Worm (Caenorhabditis elegans) whole organism, L4 larva: ENCODE measurements around the gene chw-1.

Experiments used
- Y105C5A.15 ChIP-seq: fragments of 200-800 bp; sonication (Bioruptor generic); IDR thresholded peaks from 2 replicates; pipeline ENCODE4 v1.3.6; 2022; ENCODE audit warnings: missing genetic modification characterization, missing compliant biosample characterization
- Y5F2A.4 ChIP-seq: fragments of 200-800 bp; sonication (Bioruptor generic); optimal IDR thresholded peaks from 2 replicates; lab custom pipeline; 2018; ENCODE audit warnings: mild to moderate bottlenecking, missing genetic modification characterization, missing compliant biosample characterization
- aha-1 ChIP-seq: fragments of 150-350 bp; peaks from one replicate; lab custom pipeline; 2014; ENCODE audit warnings: missing biosample characterization, missing genetic modification characterization
- aly-2 ChIP-seq: sonication (generic microtip); optimal IDR thresholded peaks from 2 replicates; lab custom pipeline; 2018; ENCODE audit warnings: missing biosample characterization, missing genetic modification characterization
- ama-1 ChIP-seq: fragments of 150-350 bp; optimal IDR thresholded peaks from 2 replicates; lab custom pipeline; 2014; ENCODE audit warnings: inconsistent platforms, mixed read lengths
- ceh-28 ChIP-seq: fragments of 150-350 bp; optimal IDR thresholded peaks from 2 replicates; lab custom pipeline; 2014; ENCODE audit warnings: missing biosample characterization, missing genetic modification reagents, missing genetic modification characterization
- ceh-62 ChIP-seq: sonication (generic microtip); optimal IDR thresholded peaks from 2 replicates; lab custom pipeline; 2017; ENCODE audit warnings: missing biosample characterization, missing genetic modification characterization
- ces-1 ChIP-seq: fragments of 150-350 bp; sonication (generic microtip); optimal IDR thresholded peaks from 4 replicates; lab custom pipeline; 2014; ENCODE audit warnings: missing biosample characterization, missing genetic modification reagents, missing genetic modification characterization
- cey-2 ChIP-seq: sonication (generic microtip); optimal IDR thresholded peaks from 3 replicates; lab custom pipeline; 2017; ENCODE audit warnings: missing genetic modification characterization, mild to moderate bottlenecking, missing compliant biosample characterization, antibody characterized with exemption, borderline replicate concordance; ENCODE audit not compliant: insufficient read depth
- ctbp-1 ChIP-seq: fragments of 200-800 bp; sonication (Bioruptor generic); IDR thresholded peaks from 2 replicates; pipeline ENCODE4 v1.3.6; 2022; ENCODE audit warnings: missing genetic modification reagents, missing genetic modification characterization, missing compliant biosample characterization
- daf-12 ChIP-seq: fragments of 150-350 bp; optimal IDR thresholded peaks from 2 replicates; lab custom pipeline; 2014; ENCODE audit warnings: missing biosample characterization, missing genetic modification reagents, missing genetic modification characterization
- daf-19 ChIP-seq: fragments of 200-800 bp; sonication (Bioruptor generic); conservative IDR thresholded peaks from 2 replicates; pipeline ENCODE4 v1.3.6; 2022; ENCODE audit warnings: missing genetic modification characterization, missing compliant biosample characterization
- dmd-6 ChIP-seq: fragments of 200-800 bp; sonication (Bioruptor generic); IDR thresholded peaks from 2 replicates; pipeline ENCODE4 v1.3.6; 2022; ENCODE audit warnings: missing genetic modification reagents, missing genetic modification characterization, missing compliant biosample characterization
- dmd-8 ChIP-seq: fragments of 200-800 bp; sonication (Bioruptor generic); IDR thresholded peaks from 2 replicates; pipeline ENCODE4 v1.3.6; 2022; ENCODE audit warnings: missing genetic modification characterization, missing compliant biosample characterization
- egl-43 ChIP-seq: fragments of 200-800 bp; sonication (Bioruptor generic); IDR thresholded peaks from 2 replicates; pipeline ENCODE4 v1.3.6; 2022; ENCODE audit warnings: missing genetic modification reagents, missing genetic modification characterization, missing compliant biosample characterization
- fos-1 ChIP-seq: fragments of 150-350 bp; optimal IDR thresholded peaks from 2 replicates; lab custom pipeline; 2014; ENCODE audit warnings: missing biosample characterization, missing genetic modification characterization
- hif-1 ChIP-seq, 2 experiments: sonication (generic microtip); optimal IDR thresholded peaks; 2 replicates each; lab custom pipeline; 2016 to 2017; ENCODE audit warnings: missing compliant biosample characterization in 2 of 2, missing genetic modification characterization in 2 of 2, missing genetic modification reagents in 2 of 2, missing genotype in 2 of 2, mild to moderate bottlenecking in 1 of 2
- hlh-30 ChIP-seq: sonication (generic microtip); optimal IDR thresholded peaks from 2 replicates; lab custom pipeline; 2017; ENCODE audit warnings: antibody characterized with exemption, mild to moderate bottlenecking, missing genetic modification characterization, missing compliant biosample characterization; ENCODE audit not compliant: insufficient read depth
- lin-1 ChIP-seq: fragments of 200-800 bp; sonication (Bioruptor generic); IDR thresholded peaks from 2 replicates; pipeline ENCODE4 v1.3.6; 2022; ENCODE audit warnings: missing genetic modification reagents, missing genetic modification characterization, missing compliant biosample characterization
- lin-38 ChIP-seq: fragments of 200-800 bp; sonication (Bioruptor generic); IDR thresholded peaks from 2 replicates; pipeline ENCODE4 v1.3.6; 2022; ENCODE audit warnings: missing genetic modification reagents, missing genetic modification characterization, missing compliant biosample characterization
- lin-39 ChIP-seq: fragments of 150-350 bp; optimal IDR thresholded peaks from 2 replicates; lab custom pipeline; 2014; ENCODE audit warnings: missing biosample characterization, missing genetic modification reagents, missing genetic modification characterization
- lir-3 ChIP-seq: sonication (generic microtip); optimal IDR thresholded peaks from 2 replicates; lab custom pipeline; 2016; ENCODE audit warnings: mild to moderate bottlenecking, missing genetic modification characterization, missing compliant biosample characterization
- lsy-2 ChIP-seq, 2 experiments: fragments of 150-350 bp in 1 of 2; sonication (generic microtip) in 1 of 2; optimal IDR thresholded peaks; 2 replicates each; lab custom pipeline; 2014 to 2017; ENCODE audit warnings: missing biosample characterization in 2 of 2, missing genetic modification characterization in 2 of 2
- madf-5 ChIP-seq, 2 experiments: fragments of 200-800 bp; sonication (Bioruptor generic); IDR thresholded peaks; 2 replicates each; pipeline ENCODE4 v1.3.6; 2022; ENCODE audit warnings: missing compliant biosample characterization in 2 of 2, missing genetic modification characterization in 2 of 2
- madf-9 ChIP-seq: fragments of 200-800 bp; sonication (Bioruptor generic); conservative IDR thresholded peaks from 2 replicates; pipeline ENCODE4 v1.3.6; 2022; ENCODE audit warnings: missing genetic modification reagents, missing genetic modification characterization, missing compliant biosample characterization
- mdl-1 ChIP-seq, 2 experiments: fragments of 150-350 bp in 1 of 2; sonication (generic microtip) in 1 of 2; optimal IDR thresholded peaks; 2 replicates each; lab custom pipeline; 2014 to 2017; ENCODE audit warnings: missing biosample characterization in 2 of 2, missing genetic modification characterization in 2 of 2
- mep-1 ChIP-seq: fragments of 150-350 bp; sonication (generic microtip); optimal IDR thresholded peaks from 3 replicates; lab custom pipeline; 2014; ENCODE audit warnings: missing biosample characterization, missing genetic modification characterization
- nhr-102 ChIP-seq: sonication (generic microtip); optimal IDR thresholded peaks from 2 replicates; lab custom pipeline; 2016; ENCODE audit warnings: mild to moderate bottlenecking, missing genetic modification characterization, moderate library complexity, missing compliant biosample characterization
- nhr-11 ChIP-seq: fragments of 150-350 bp; optimal IDR thresholded peaks from 2 replicates; lab custom pipeline; 2014; ENCODE audit warnings: missing biosample characterization, missing genetic modification characterization
- nhr-111 ChIP-seq: fragments of 200-800 bp; sonication (Bioruptor generic); optimal IDR thresholded peaks from 2 replicates; lab custom pipeline; 2018; ENCODE audit warnings: mild to moderate bottlenecking, missing genetic modification characterization, missing compliant biosample characterization
- nhr-237 ChIP-seq: sonication (generic microtip); optimal IDR thresholded peaks from 2 replicates; lab custom pipeline; 2017; ENCODE audit warnings: missing biosample characterization, missing genetic modification characterization
- nhr-42 ChIP-seq: fragments of 200-800 bp; sonication (Bioruptor generic); IDR thresholded peaks from 2 replicates; pipeline ENCODE4 v1.3.6; 2022; ENCODE audit warnings: missing genetic modification characterization, missing compliant biosample characterization
- nhr-77 ChIP-seq: fragments of 150-350 bp; optimal IDR thresholded peaks from 2 replicates; lab custom pipeline; 2014; ENCODE audit warnings: missing biosample characterization, missing genetic modification characterization
- pha-4 ChIP-seq, 2 experiments: fragments of 150-350 bp in 1 of 2; fragments of 200-800 bp in 1 of 2; sonication (Bioruptor generic) in 1 of 2; IDR thresholded peaks in 1 of 2; optimal IDR thresholded peaks in 1 of 2; 2 replicates each; pipeline versions ENCODE4 v1.3.6 to Lab custom; 2014 to 2022; ENCODE audit warnings: missing genetic modification characterization in 2 of 2, missing genetic modification reagents in 2 of 2, missing biosample characterization in 1 of 2, missing compliant biosample characterization in 1 of 2
- php-3 ChIP-seq: fragments of 200-800 bp; sonication (Bioruptor generic); IDR thresholded peaks from 2 replicates; pipeline ENCODE4 v1.3.6; 2022; ENCODE audit warnings: missing genetic modification reagents, missing genetic modification characterization, missing compliant biosample characterization
- rbr-2 ChIP-seq: sonication (generic microtip); optimal IDR thresholded peaks from 2 replicates; lab custom pipeline; 2016; ENCODE audit warnings: missing genotype, missing genetic modification characterization, missing compliant biosample characterization
- saeg-2 ChIP-seq: fragments of 200-800 bp; sonication (Bioruptor generic); IDR thresholded peaks from 2 replicates; pipeline ENCODE4 v1.3.6; 2022; ENCODE audit warnings: missing genetic modification reagents, missing genetic modification characterization, missing compliant biosample characterization
- sdz-12 ChIP-seq: fragments of 200-800 bp; sonication (Bioruptor generic); optimal IDR thresholded peaks from 2 replicates; lab custom pipeline; 2018; ENCODE audit warnings: mild to moderate bottlenecking, missing genetic modification characterization, missing compliant biosample characterization
- skn-1 ChIP-seq: fragments of 150-350 bp; optimal IDR thresholded peaks from 2 replicates; lab custom pipeline; 2014; ENCODE audit warnings: missing biosample characterization, missing genetic modification characterization
- snpc-1.2 ChIP-seq: fragments of 200-800 bp; sonication (Bioruptor generic); IDR thresholded peaks from 2 replicates; pipeline ENCODE4 v1.3.6; 2022; ENCODE audit warnings: missing genetic modification reagents, missing genetic modification characterization, missing compliant biosample characterization
- spr-3 ChIP-seq: fragments of 200-800 bp; sonication (Bioruptor generic); optimal IDR thresholded peaks from 2 replicates; lab custom pipeline; 2018; ENCODE audit warnings: mild to moderate bottlenecking, missing genetic modification characterization, missing compliant biosample characterization
- tag-97 ChIP-seq: fragments of 200-800 bp; sonication (Bioruptor generic); IDR thresholded peaks from 2 replicates; pipeline ENCODE4 v1.3.6; 2022; ENCODE audit warnings: missing genetic modification characterization, missing compliant biosample characterization
- tra-1 ChIP-seq: fragments of 200-800 bp; sonication (Bioruptor generic); IDR thresholded peaks from 2 replicates; pipeline ENCODE4 v1.3.6; 2022; ENCODE audit warnings: missing genetic modification reagents, missing genetic modification characterization, missing compliant biosample characterization
- unc-130 ChIP-seq: sonication (generic microtip); optimal IDR thresholded peaks from 2 replicates; lab custom pipeline; 2016; ENCODE audit warnings: missing genetic modification reagents, missing genetic modification characterization, missing compliant biosample characterization
- unc-62 ChIP-seq, 3 experiments: fragments of 150-350 bp in 1 of 3; sonication (generic microtip); optimal IDR thresholded peaks in 2 of 3; peaks in 1 of 3; 1 replicate in 1 of 3; 2 replicates in 2 of 3; lab custom pipeline; 2014 to 2017; ENCODE audit warnings: missing biosample characterization in 3 of 3, missing genetic modification characterization in 3 of 3, missing genetic modification reagents in 3 of 3, missing genotype in 1 of 3
- vab-7 ChIP-seq: fragments of 200-800 bp; sonication (Bioruptor generic); IDR thresholded peaks from 2 replicates; pipeline ENCODE4 v1.3.6; 2022; ENCODE audit warnings: missing genetic modification reagents, missing genetic modification characterization, missing compliant biosample characterization
- zip-2 ChIP-seq: fragments of 150-350 bp; optimal IDR thresholded peaks from 2 replicates; lab custom pipeline; 2014; ENCODE audit warnings: missing biosample characterization, missing genetic modification characterization

Gene chw-1

DNA sequence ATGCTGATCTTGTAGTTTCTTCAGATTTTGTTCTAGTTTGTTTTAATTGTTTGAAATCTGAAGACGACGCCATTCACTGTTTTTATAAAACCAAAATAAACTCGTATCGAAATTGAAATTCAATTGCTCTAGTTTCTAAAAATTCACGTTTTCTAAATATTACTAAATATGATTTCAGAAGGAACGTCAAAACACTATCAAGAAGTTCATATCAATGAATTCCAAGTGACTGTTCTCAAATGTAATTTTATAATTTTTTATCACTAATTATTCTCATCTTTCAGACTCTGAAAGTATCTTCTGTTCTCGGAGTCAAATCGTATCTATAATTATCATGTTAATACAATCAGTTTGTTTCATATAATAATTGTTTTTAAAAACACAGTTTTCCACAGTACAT lies 21.4 kb upstream of the chw-1 start, which contains the start of gene snf-10:
Gene snf-10 (minus strand): TSS at position 101 of the 400 bp plus-strand sequence.
- TF ChIP-seq vab-7 (GFP tag; lab: Robert Waterston, UW) = no peak
- TF ChIP-seq dmd-8 = no peak
- TF ChIP-seq nhr-42 (GFP tag; lab: Robert Waterston, UW) = no peak
- TF ChIP-seq skn-1 (tag; lab: Kevin White, UChicago) = no peak
- no peak for TF ChIP-seq nhr-102
- no peak for TF ChIP-seq dmd-6 (GFP tag; lab: Robert Waterston, UW)
- TF ChIP-seq nhr-11 (tag; lab: Kevin White, UChicago) = no peak
- no peak for TF ChIP-seq daf-12
- no peak for TF ChIP-seq ama-1 (lab: Kevin White, UChicago)
- no peak for TF ChIP-seq cey-2 (tag; lab: Kevin White, UChicago)
- no peak for TF ChIP-seq rbr-2 (tag; lab: Kevin White, UChicago)
- TF ChIP-seq ctbp-1 (GFP tag; lab: Robert Waterston, UW) = no peak

DNA sequence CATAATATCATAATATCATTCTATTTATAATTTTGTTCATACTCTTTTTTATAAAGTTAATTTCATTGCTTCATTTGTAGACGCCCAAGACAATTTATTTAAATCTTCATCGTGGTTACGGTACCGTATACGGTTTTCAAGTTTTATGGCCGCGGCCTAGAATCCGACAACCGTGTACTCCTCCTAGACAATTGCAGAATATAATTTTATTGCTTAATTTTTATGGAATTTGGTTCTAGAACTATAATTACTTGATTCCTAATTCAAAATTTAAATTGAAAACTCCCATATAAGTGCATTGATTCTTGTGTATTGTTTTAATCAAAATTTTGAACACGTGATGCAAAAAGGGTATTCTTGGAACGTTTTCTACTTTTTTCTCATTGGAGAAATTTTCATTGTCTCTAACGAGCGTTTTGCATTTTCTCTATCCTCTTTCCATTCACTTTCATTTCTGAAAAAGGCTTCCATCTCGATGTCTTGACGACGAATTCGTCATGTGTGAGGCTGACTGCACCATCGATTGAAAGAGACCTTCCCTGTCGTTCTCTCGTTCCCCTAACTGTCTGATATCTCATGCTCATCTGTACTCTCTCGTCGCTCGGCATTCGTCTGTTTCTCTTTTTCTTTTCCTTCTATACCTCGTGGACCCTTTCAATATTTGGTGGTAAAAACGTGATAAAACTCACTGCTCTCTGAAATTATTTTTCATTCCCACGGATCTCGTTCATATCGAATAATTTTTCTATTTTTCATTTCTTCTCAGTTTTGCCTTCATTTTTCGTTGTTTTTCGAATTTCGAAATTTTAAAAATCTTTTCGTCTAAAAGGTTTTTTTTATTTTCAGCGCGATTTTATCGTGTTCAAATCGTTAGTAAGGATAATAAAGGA lies 20.7 kb upstream of the chw-1 start, which contains the start of gene pap-1:
Gene pap-1 (plus strand): TSS at position 840 of the 890 bp plus-strand sequence.
- TF ChIP-seq pha-4 (GFP tag; IDR thresholded peaks at IDR 0.05; lab: Robert Waterston, UW) (no peak), pha-4 (tag; optimal IDR thresholded peaks at IDR 0.05; lab: Kevin White, UChicago) (no peak), ceh-62 (tag; lab: Kevin White, UChicago) (no peak), daf-19 (no peak), dmd-6 (GFP tag; lab: Robert Waterston, UW) (no peak), Y5F2A.4 (GFP tag; lab: Kevin White, UChicago) (no peak), lin-38 (peak; percentile 20; the same call in 1 of the 2 replicates), fos-1 (tag; lab: Kevin White, UChicago) (no peak), zip-2 (tag; lab: Kevin White, UChicago) (no peak), hlh-30 (tag; lab: Kevin White, UChicago) (peak; percentile 95), mep-1 (tag; lab: Kevin White, UChicago) (no peak), madf-9 (GFP tag; lab: Robert Waterston, UW) (no peak), lir-3 (no peak), vab-7 (GFP tag; lab: Robert Waterston, UW) (no peak), unc-130 (peak; percentile 6), mdl-1 (tag; optimal IDR thresholded peaks at IDR 0.05; lab: Kevin White, UChicago) (peak in 1 of 2 experiments; percentile 67), nhr-77 (tag; lab: Kevin White, UChicago) (no peak), ceh-28 (tag; lab: Kevin White, UChicago) (peak; percentile 59), aha-1 (tag; lab: Kevin White, UChicago) (peak; percentile 15), aly-2 (tag; lab: Kevin White, UChicago) (no peak), madf-5 (GFP tag; IDR thresholded peaks at IDR 0.05; lab: Robert Waterston, UW) (no peak), nhr-111 (no peak), egl-43 (GFP tag; lab: Robert Waterston, UW) (no peak), ces-1 (no peak), unc-62 (GFP tag; optimal IDR thresholded peaks at IDR 0.05 in 1 of 2; lab: Kevin White, UChicago) (no peak), unc-62 (tag; optimal IDR thresholded peaks at IDR 0.05; lab: Kevin White, UChicago) (no peak), lin-1 (GFP tag; lab: Robert Waterston, UW) (no peak), nhr-42 (GFP tag; lab: Robert Waterston, UW) (no peak), snpc-1.2 (GFP tag; lab: Robert Waterston, UW) (no peak), tag-97 (no peak), php-3 (GFP tag; lab: Robert Waterston, UW) (no peak), nhr-237 (tag; lab: Kevin White, UChicago) (no peak), Y105C5A.15 (no peak), saeg-2 (no peak), tra-1 (GFP tag; lab: Robert Waterston, UW) (no peak), sdz-12 (GFP tag; lab: Kevin White, UChicago) (no peak), hif-1 (tag; optimal IDR thresholded peaks at IDR 0.05; lab: Kevin White, UChicago) (peak in 1 of 2 experiments; percentile 25), spr-3 (GFP tag; lab: Kevin White, UChicago) (no peak), lin-39 (no peak), lsy-2 (tag; optimal IDR thresholded peaks at IDR 0.05; lab: Kevin White, UChicago) (peak in 1 of 2 experiments; percentile 36)
